Worm (Caenorhabditis elegans) whole organism, L2 larva: ENCODE results near the gene M117.4.

Experiments used
- C34F6.9 ChIP-seq: fragments of 150-350 bp; optimal IDR thresholded peaks from 2 replicates; lab custom pipeline; 2014; ENCODE audit warnings: missing biosample characterization, missing genetic modification characterization
- F13H6.1 ChIP-seq: sonication (generic microtip); optimal IDR thresholded peaks from 2 replicates; lab custom pipeline; 2016; ENCODE audit warnings: missing genetic modification characterization, missing compliant biosample characterization
- R02D3.7 ChIP-seq: fragments of 150-350 bp; optimal IDR thresholded peaks from 2 replicates; lab custom pipeline; 2014; ENCODE audit warnings: missing biosample characterization, missing genetic modification characterization
- Y55F3AM.14 ChIP-seq: fragments of 200-800 bp; sonication (Bioruptor generic); optimal IDR thresholded peaks from 2 replicates; lab custom pipeline; 2018; ENCODE audit warnings: mild to moderate bottlenecking, missing genetic modification characterization, missing compliant biosample characterization
- ZK546.5 ChIP-seq: sonication (generic microtip); optimal IDR thresholded peaks from 2 replicates; lab custom pipeline; 2017; ENCODE audit warnings: missing biosample characterization, missing genetic modification characterization
- alr-1 ChIP-seq: fragments of 150-350 bp; optimal IDR thresholded peaks from 2 replicates; lab custom pipeline; 2014; ENCODE audit warnings: missing biosample characterization, missing genetic modification characterization
- aly-2 ChIP-seq: fragments of 150-350 bp; optimal IDR thresholded peaks from 2 replicates; lab custom pipeline; 2014; ENCODE audit warnings: missing biosample characterization, missing genetic modification characterization
- ama-1 ChIP-seq: fragments of 150-350 bp; optimal IDR thresholded peaks from 2 replicates; lab custom pipeline; 2018; ENCODE audit warnings: inconsistent platforms
- blmp-1 ChIP-seq: sonication (generic microtip); optimal IDR thresholded peaks from 2 replicates; lab custom pipeline; 2017; ENCODE audit warnings: missing genetic modification characterization, mild to moderate bottlenecking, missing compliant biosample characterization, antibody characterized with exemption, moderate library complexity; ENCODE audit not compliant: insufficient read depth
- ceh-16 ChIP-seq: fragments of 150-350 bp; optimal IDR thresholded peaks from 2 replicates; lab custom pipeline; 2014; ENCODE audit warnings: missing biosample characterization, missing genetic modification characterization
- ceh-82 ChIP-seq: fragments of 150-350 bp; optimal IDR thresholded peaks from 2 replicates; lab custom pipeline; 2014; ENCODE audit warnings: missing biosample characterization, missing genetic modification characterization
- crh-2 ChIP-seq: sonication (generic microtip); optimal IDR thresholded peaks from 2 replicates; lab custom pipeline; 2017; ENCODE audit warnings: missing biosample characterization, missing genetic modification characterization
- dmd-4 ChIP-seq: sonication (generic microtip); optimal IDR thresholded peaks from 2 replicates; lab custom pipeline; 2017; ENCODE audit warnings: missing biosample characterization, missing genetic modification characterization
- egl-27 ChIP-seq: sonication (generic microtip); optimal IDR thresholded peaks from 3 replicates; lab custom pipeline; 2017; ENCODE audit warnings: missing biosample characterization, missing genetic modification reagents, missing genetic modification characterization
- elt-1 ChIP-seq: fragments of 150-350 bp; optimal IDR thresholded peaks from 2 replicates; lab custom pipeline; 2014; ENCODE audit warnings: missing biosample characterization, missing genetic modification characterization
- elt-3 ChIP-seq: sonication (generic microtip); optimal IDR thresholded peaks from 2 replicates; lab custom pipeline; 2017; ENCODE audit warnings: missing biosample characterization, missing genetic modification characterization
- fos-1 ChIP-seq: fragments of 150-350 bp; optimal IDR thresholded peaks from 2 replicates; lab custom pipeline; 2014; ENCODE audit warnings: missing biosample characterization, missing genetic modification characterization
- gmeb-1 ChIP-seq: fragments of 150-350 bp; optimal IDR thresholded peaks from 2 replicates; lab custom pipeline; 2014; ENCODE audit warnings: missing biosample characterization, missing genetic modification characterization
- lin-11 ChIP-seq: fragments of 150-350 bp; sonication (generic microtip); optimal IDR thresholded peaks from 2 replicates; lab custom pipeline; 2014; ENCODE audit warnings: missing biosample characterization, missing genetic modification characterization, inconsistent platforms, mixed read lengths
- lin-13 ChIP-seq: fragments of 150-350 bp; optimal IDR thresholded peaks from 2 replicates; lab custom pipeline; 2014; ENCODE audit warnings: missing biosample characterization, missing genetic modification reagents, missing genetic modification characterization
- lin-39 ChIP-seq: fragments of 150-350 bp; optimal IDR thresholded peaks from 2 replicates; lab custom pipeline; 2014; ENCODE audit warnings: missing biosample characterization, missing genetic modification reagents, missing genetic modification characterization
- lsy-2 ChIP-seq, 2 experiments: fragments of 150-350 bp in 1 of 2; sonication (generic microtip) in 1 of 2; optimal IDR thresholded peaks; 2 replicates each; lab custom pipeline; 2014 to 2017; ENCODE audit warnings: missing biosample characterization in 2 of 2, missing genetic modification characterization in 2 of 2
- mab-5 ChIP-seq: fragments of 150-350 bp; optimal IDR thresholded peaks from 2 replicates; lab custom pipeline; 2014; ENCODE audit warnings: missing biosample characterization, missing genetic modification characterization
- mbf-1 ChIP-seq: sonication (generic microtip); optimal IDR thresholded peaks from 2 replicates; lab custom pipeline; 2017; ENCODE audit warnings: missing biosample characterization, missing genetic modification characterization
- mdl-1 ChIP-seq, 2 experiments: fragments of 150-350 bp in 1 of 2; sonication (generic microtip) in 1 of 2; optimal IDR thresholded peaks; 2 replicates each; lab custom pipeline; 2017; ENCODE audit warnings: missing biosample characterization in 2 of 2, missing genetic modification characterization in 2 of 2
- nhr-10 ChIP-seq: sonication (generic microtip); optimal IDR thresholded peaks from 2 replicates; lab custom pipeline; 2017; ENCODE audit warnings: missing biosample characterization, missing genetic modification characterization
- nhr-11 ChIP-seq: fragments of 150-350 bp; optimal IDR thresholded peaks from 2 replicates; lab custom pipeline; 2014; ENCODE audit warnings: missing biosample characterization, missing genetic modification characterization
- nhr-12 ChIP-seq: fragments of 150-350 bp; optimal IDR thresholded peaks from 2 replicates; lab custom pipeline; 2014; ENCODE audit warnings: missing biosample characterization, missing genetic modification characterization
- nhr-129 ChIP-seq: fragments of 150-350 bp; optimal IDR thresholded peaks from 2 replicates; lab custom pipeline; 2014; ENCODE audit warnings: missing biosample characterization, missing genetic modification characterization
- nhr-21 ChIP-seq: fragments of 150-350 bp; optimal IDR thresholded peaks from 2 replicates; lab custom pipeline; 2014; ENCODE audit warnings: missing biosample characterization, missing genetic modification characterization
- nhr-23 ChIP-seq: fragments of 150-350 bp; optimal IDR thresholded peaks from 2 replicates; lab custom pipeline; 2014; ENCODE audit warnings: missing biosample characterization, missing genetic modification reagents, missing genetic modification characterization
- nhr-237 ChIP-seq: fragments of 150-350 bp; optimal IDR thresholded peaks from 2 replicates; lab custom pipeline; 2014; ENCODE audit warnings: missing biosample characterization, missing genetic modification characterization
- nhr-25 ChIP-seq: fragments of 150-350 bp; sonication (generic microtip); optimal IDR thresholded peaks from 3 replicates; lab custom pipeline; 2014; ENCODE audit warnings: missing biosample characterization, missing genetic modification characterization
- nhr-6 ChIP-seq: fragments of 150-350 bp; optimal IDR thresholded peaks from 2 replicates; lab custom pipeline; 2014; ENCODE audit warnings: missing biosample characterization, missing genetic modification characterization
- nhr-77 ChIP-seq: fragments of 150-350 bp; optimal IDR thresholded peaks from 2 replicates; lab custom pipeline; 2014; ENCODE audit warnings: missing biosample characterization, missing genetic modification characterization
- peb-1 ChIP-seq: fragments of 150-350 bp; optimal IDR thresholded peaks from 2 replicates; lab custom pipeline; 2014; ENCODE audit warnings: missing biosample characterization, missing genetic modification characterization
- sem-4 ChIP-seq: fragments of 150-350 bp; optimal IDR thresholded peaks from 2 replicates; lab custom pipeline; 2014; ENCODE audit warnings: missing biosample characterization, missing genetic modification reagents, missing genetic modification characterization
- skn-1 ChIP-seq: sonication (generic microtip); optimal IDR thresholded peaks from 2 replicates; lab custom pipeline; 2017; ENCODE audit warnings: missing biosample characterization, missing genetic modification characterization
- sma-3 ChIP-seq: sonication (generic microtip); optimal IDR thresholded peaks from 2 replicates; lab custom pipeline; 2016; ENCODE audit warnings: missing genetic modification reagents, missing genetic modification characterization, missing compliant biosample characterization
- sma-9 ChIP-seq, 2 experiments: fragments of 150-350 bp in 1 of 2; sonication (generic microtip) in 1 of 2; optimal IDR thresholded peaks; 2 replicates each; lab custom pipeline; 2014 to 2016; ENCODE audit warnings: missing genetic modification characterization in 2 of 2, mild to moderate bottlenecking in 1 of 2, missing biosample characterization in 1 of 2, missing compliant biosample characterization in 1 of 2, missing genetic modification reagents in 1 of 2, moderate library complexity in 1 of 2
- snpc-4 ChIP-seq: fragments of 150-350 bp; optimal IDR thresholded peaks from 2 replicates; lab custom pipeline; 2014; ENCODE audit warnings: missing biosample characterization, missing genetic modification characterization
- unc-39 ChIP-seq: fragments of 150-350 bp; optimal IDR thresholded peaks from 2 replicates; lab custom pipeline; 2014; ENCODE audit warnings: missing biosample characterization, missing genetic modification characterization
- unc-55 ChIP-seq: fragments of 150-350 bp; sonication (generic microtip); optimal IDR thresholded peaks from 3 replicates; lab custom pipeline; 2014; ENCODE audit warnings: missing biosample characterization, missing genetic modification reagents, missing genetic modification characterization
- unc-62 ChIP-seq: fragments of 150-350 bp; optimal IDR thresholded peaks from 2 replicates; lab custom pipeline; 2014; ENCODE audit warnings: missing biosample characterization, missing genetic modification reagents, missing genetic modification characterization
- zag-1 ChIP-seq: fragments of 150-350 bp; optimal IDR thresholded peaks from 2 replicates; lab custom pipeline; 2014; ENCODE audit warnings: missing biosample characterization, missing genetic modification characterization
- ztf-1 ChIP-seq: fragments of 200-800 bp; sonication (Bioruptor generic); conservative IDR thresholded peaks from 2 replicates; pipeline ENCODE4 v1.3.6; 2022; ENCODE audit warnings: missing genetic modification characterization, missing compliant biosample characterization
- ztf-11 ChIP-seq: sonication (generic microtip); optimal IDR thresholded peaks from 2 replicates; lab custom pipeline; 2017; ENCODE audit warnings: missing biosample characterization, missing genetic modification characterization
- ztf-4 ChIP-seq: fragments of 150-350 bp; optimal IDR thresholded peaks from 2 replicates; lab custom pipeline; 2014; ENCODE audit warnings: missing biosample characterization, missing genetic modification characterization

Gene M117.4

ce11 chrIV:11822454-11822853, 10.9 kb downstream of the M117.4 start (continued):
- TF ChIP-seq C34F6.9 (tag; lab: Kevin White, UChicago) = peak; percentile 53
- no peak for TF ChIP-seq alr-1 (tag; lab: Kevin White, UChicago)
- TF ChIP-seq skn-1 (tag; lab: Kevin White, UChicago) = no peak

ce11 chrIV:11821591-11822361, 11.6 kb downstream of the M117.4 start, which contains the start of the genes par-5 and M117.3:
par-5 (minus strand) TSS chrIV:11821924.
M117.3 (plus strand) TSS chrIV:11822206.
- TF ChIP-seq mab-5 (peak; percentile 21), Y55F3AM.14 (GFP tag; lab: Kevin White, UChicago) (peak; percentile 77), R02D3.7 (no peak), unc-62 (GFP tag; lab: Kevin White, UChicago) (no peak), mbf-1 (tag; lab: Kevin White, UChicago) (no peak), dmd-4 (tag; lab: Kevin White, UChicago) (no peak), egl-27 (tag; lab: Kevin White, UChicago) (peak; percentile 31), ceh-16 (tag; lab: Kevin White, UChicago) (no peak), lin-11 (tag; lab: Kevin White, UChicago) (peak; percentile 92), sma-3 (GFP tag; lab: Kevin White, UChicago) (peak; percentile 41), nhr-12 (no peak), aly-2 (tag; lab: Kevin White, UChicago) (no peak), nhr-25 (tag; lab: Kevin White, UChicago) (peak; percentile 29), fos-1 (tag; lab: Kevin White, UChicago) (peak; percentile 74), nhr-77 (tag; lab: Kevin White, UChicago) (no peak), sma-9 (GFP tag; optimal IDR thresholded peaks at IDR 0.05; lab: Kevin White, UChicago) (peak; percentile 82), sma-9 (tag; optimal IDR thresholded peaks at IDR 0.05; lab: Kevin White, UChicago) (no peak), ZK546.5 (tag; lab: Kevin White, UChicago) (no peak), ceh-82 (no peak), alr-1 (tag; lab: Kevin White, UChicago) (no peak), crh-2 (tag; lab: Kevin White, UChicago) (peak; percentile 81), elt-3 (tag; lab: Kevin White, UChicago) (no peak), mdl-1 (tag; optimal IDR thresholded peaks at IDR 0.05; lab: Kevin White, UChicago) (peak; percentile 73 to 87), nhr-6 (tag; lab: Kevin White, UChicago) (peak; percentile 56), ama-1 (lab: Kevin White, UChicago) (peak; percentile 52), nhr-11 (tag; lab: Kevin White, UChicago) (no peak), elt-1 (tag; lab: Kevin White, UChicago) (no peak), unc-39 (tag; lab: Kevin White, UChicago) (no peak), nhr-129 (tag; lab: Kevin White, UChicago) (peak; percentile 78), lsy-2 (tag; optimal IDR thresholded peaks at IDR 0.05; lab: Kevin White, UChicago) (peak; percentile 4 to 69), gmeb-1 (tag; lab: Kevin White, UChicago) (peak; percentile 20), F13H6.1 (peak; percentile 79), nhr-21 (peak; percentile 39), zag-1 (tag; lab: Kevin White, UChicago) (peak; percentile 82), blmp-1 (tag; lab: Kevin White, UChicago) (no peak), ztf-11 (tag; lab: Kevin White, UChicago) (no peak), snpc-4 (tag; lab: Kevin White, UChicago) (peak; percentile 25), nhr-23 (no peak), unc-55 (peak; percentile 68), peb-1 (tag; lab: Kevin White, UChicago) (no peak), ztf-4 (peak; percentile 8), lin-13 (GFP tag; lab: Kevin White, UChicago) (peak; percentile 59), lin-39 (no peak), C34F6.9 (tag; lab: Kevin White, UChicago) (peak; percentile 81), ztf-1 (GFP tag; lab: Robert Waterston, UW) (no peak), skn-1 (tag; lab: Kevin White, UChicago) (no peak), nhr-237 (no peak), sem-4 (tag; lab: Kevin White, UChicago) (peak; percentile 18), nhr-10 (tag; lab: Kevin White, UChicago) (no peak)
